Fruit fly (Drosophila melanogaster): ENCODE measurements around the gene Mau2.

The Mau2 gene

DNA sequence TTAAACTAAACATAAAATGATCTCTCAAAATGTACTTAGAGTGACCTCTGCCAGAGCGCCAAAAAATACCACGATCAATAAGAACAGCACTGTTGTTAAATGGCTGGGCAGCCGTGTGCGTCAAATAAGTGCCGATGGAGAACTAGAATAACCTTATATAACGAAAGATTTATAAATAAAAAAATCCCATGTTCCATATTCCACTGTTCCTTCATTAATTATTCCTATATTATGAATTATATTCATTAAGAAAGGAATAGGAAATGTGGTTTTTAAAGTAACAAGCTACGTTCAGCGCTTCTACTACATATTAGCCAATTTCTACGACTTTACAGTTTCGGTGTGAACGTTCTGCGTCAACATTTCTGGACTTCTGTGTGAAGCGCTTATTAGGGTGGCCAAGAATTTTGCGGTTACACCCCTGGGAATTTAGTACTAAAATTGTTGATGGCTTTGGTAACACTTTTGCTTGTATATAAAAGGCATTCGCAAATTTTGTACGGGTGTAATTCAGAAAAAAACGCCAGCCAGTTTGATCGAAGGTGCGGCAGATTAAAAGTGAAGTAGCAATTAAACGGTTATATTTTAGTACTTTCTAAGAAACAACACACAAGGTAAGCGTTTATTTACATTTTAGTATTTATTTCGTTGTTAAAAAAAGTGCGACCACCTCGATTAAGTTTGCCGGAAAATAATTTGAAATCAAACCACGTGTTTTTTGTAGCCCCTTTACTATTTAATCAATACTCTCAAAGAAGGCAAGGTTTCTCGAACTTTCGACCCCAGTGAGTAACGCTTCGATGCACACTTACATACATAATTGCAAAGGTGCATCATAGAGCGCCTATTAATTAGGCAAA, 33.4 kb downstream of the Mau2 start, which contains the start of the genes tefu and Hsc70-4 (continued):
- TF ChIP-seq pb (GFP tag; optimal IDR thresholded peaks at IDR 0.05) (no peak), Fer2 (tag; optimal IDR thresholded peaks at IDR 0.05) (peak; percentile 21), tna (GFP tag; IDR thresholded peaks at IDR 0.05; ENCODE audit: partially characterized antibody) (peak; percentile 31; the same call in 1 of the 2 replicates), ssp (GFP tag; IDR thresholded peaks at IDR 0.05) (peak; percentile 99), CG14667 (GFP tag; IDR thresholded peaks at IDR 0.05) (peak; percentile 77), sima (GFP tag; optimal IDR thresholded peaks at IDR 0.05) (peak; percentile 12), Dref (GFP tag; IDR thresholded peaks at IDR 0.05) (peak; percentile 51), D19B (GFP tag; optimal IDR thresholded peaks at IDR 0.05) (peak; percentile 42), bbx (GFP tag; IDR thresholded peaks at IDR 0.05; ENCODE audit: partially characterized antibody) (no peak), CG3281 (GFP tag; optimal IDR thresholded peaks at IDR 0.05) (peak; percentile 44), CG3065 (GFP tag; optimal IDR thresholded peaks at IDR 0.05) (peak; percentile 58), CG7745 (tag; optimal IDR thresholded peaks at IDR 0.05) (peak; percentile 41), CG14710 (tag; optimal IDR thresholded peaks at IDR 0.05) (peak; percentile 92), cad (GFP tag; optimal IDR thresholded peaks at IDR 0.05) (no peak), CG30020 (tag; optimal IDR thresholded peaks at IDR 0.05) (peak; percentile 97), CG14441 (GFP tag; IDR thresholded peaks at IDR 0.05) (peak; percentile 86), en (GFP tag; optimal IDR thresholded peaks at IDR 0.05) (no peak), luna (GFP tag; optimal IDR thresholded peaks at IDR 0.05) (peak; percentile 47), Camta (GFP tag; optimal IDR thresholded peaks at IDR 0.05) (peak; percentile 61), Ravus (GFP tag; IDR thresholded peaks at IDR 0.05) (peak; percentile 43), sisA (GFP tag; IDR thresholded peaks at IDR 0.05) (peak; percentile 90), Oli (tag; optimal IDR thresholded peaks at IDR 0.05) (peak; percentile 69), Stat92E (GFP tag; optimal IDR thresholded peaks at IDR 0.05) (peak in 1 of 3 experiments; percentile 37), Neu2 (GFP tag; optimal IDR thresholded peaks at IDR 0.05; ENCODE audit: borderline replicate concordance) (no peak), Blimp-1 (GFP tag; optimal IDR thresholded peaks at IDR 0.05) (no peak), CG3995 (GFP tag; optimal IDR thresholded peaks at IDR 0.05) (peak; percentile 6), grau (tag; optimal IDR thresholded peaks at IDR 0.05) (peak; percentile 80), pho (GFP tag; optimal IDR thresholded peaks at IDR 0.05) (peak; percentile 62), Hsf (GFP tag; optimal IDR thresholded peaks at IDR 0.05) (peak; percentile 78), sim (GFP tag; IDR thresholded peaks at IDR 0.05) (0 out of 2 replicates have a peak, but pooled peaks have one; percentile 11), CG11504 (tag; optimal IDR thresholded peaks at IDR 0.05) (no peak), fd102C (GFP tag; optimal IDR thresholded peaks at IDR 0.05) (no peak), slou (GFP tag; optimal IDR thresholded peaks at IDR 0.05) (peak; percentile 81), bowl (GFP tag; IDR thresholded peaks at IDR 0.05) (no peak), CG31224 (GFP tag; IDR thresholded peaks at IDR 0.05) (peak; percentile 53; the same call in 1 of the 2 replicates), ato (GFP tag; IDR thresholded peaks at IDR 0.05; ENCODE audit: partially characterized antibody) (0 out of 2 replicates have a peak, but pooled peaks have one; percentile 17), Hr39 (optimal IDR thresholded peaks at IDR 0.05) (no peak), p53 (GFP tag; optimal IDR thresholded peaks at IDR 0.05) (peak; percentile 1), HmgZ (tag; optimal IDR thresholded peaks at IDR 0.05) (peak; percentile 64), gcm2 (GFP tag; optimal IDR thresholded peaks at IDR 0.05) (peak; percentile 46), cg (GFP tag; optimal IDR thresholded peaks at IDR 0.05) (no peak), Sin3A (optimal IDR thresholded peaks at IDR 0.05) (peak; percentile 96), CG9609 (GFP tag; optimal IDR thresholded peaks at IDR 0.05) (peak; percentile 73), amos (GFP tag; IDR thresholded peaks at IDR 0.05; ENCODE audit: partially characterized antibody) (peak; percentile 51; the same call in 1 of the 2 replicates), tll (GFP tag; optimal IDR thresholded peaks at IDR 0.05) (peak; percentile 14 to 93), Oaz (GFP tag; IDR thresholded peaks at IDR 0.05) (peak; percentile 60; the same call in 1 of the 2 replicates), Ssrp (tag; optimal IDR thresholded peaks at IDR 0.05) (peak; percentile 73), Dll (GFP tag; IDR thresholded peaks at IDR 0.05; ENCODE audit: partially characterized antibody) (no peak)

All from whole organism, embryonic.